Worm (Caenorhabditis elegans): ENCODE data around the gene Y67A10A.7.

- no peak for TF ChIP-seq dve-1 (tag; optimal IDR thresholded peaks at IDR 0.05; ENCODE audit: insufficient read depth)
- TF ChIP-seq saeg-2 (GFP tag; IDR thresholded peaks at IDR 0.05), result no peak
- no peak for TF ChIP-seq F49E8.2 (tag; optimal IDR thresholded peaks at IDR 0.05; ENCODE audit: borderline replicate concordance)
These were observed 34.3 kb upstream of the Y67A10A.7 start, which contains the start of gene Y67A10A.11 for ce11 chrIV:14339657-14340056.

Data from whole organism, L4 larva.